Fruit fly (Drosophila melanogaster) whole organism, embryonic: ENCODE results near the gene CG7272.

Source experiments
- ATbp ChIP-seq: fragments of 200-800 bp; sonication (Bioruptor generic); optimal IDR thresholded peaks from 2 replicates; lab custom pipeline; 2017; ENCODE audit warnings: missing biosample characterization, mild to moderate bottlenecking, missing genetic modification characterization, missing genetic modification reagents
- Asciz ChIP-seq: fragments of 200-800 bp; sonication (Bioruptor generic); optimal IDR thresholded peaks from 2 replicates; lab custom pipeline; 2017; ENCODE audit warnings: missing biosample characterization, mild to moderate bottlenecking, missing genetic modification characterization, missing genetic modification reagents
- BEAF-32 ChIP-seq: fragments of 200-800 bp; sonication (Bioruptor generic); optimal IDR thresholded peaks from 3 replicates; lab custom pipeline; 2017; ENCODE audit warnings: missing biosample characterization, missing genetic modification characterization, mild to moderate bottlenecking, moderate library complexity, missing genetic modification reagents
- CG10209 ChIP-seq: fragments of 200-800 bp; sonication (Bioruptor generic); optimal IDR thresholded peaks from 3 replicates; lab custom pipeline; 2017; ENCODE audit warnings: missing biosample characterization, mild to moderate bottlenecking, missing genetic modification characterization, missing genetic modification reagents
- CG10462 ChIP-seq: fragments of 200-800 bp; sonication (Bioruptor generic); optimal IDR thresholded peaks from 2 replicates; lab custom pipeline; 2016; ENCODE audit warnings: missing biosample characterization, missing genetic modification characterization
- CG10543 ChIP-seq: fragments of 200-800 bp; sonication (Bioruptor generic); optimal IDR thresholded peaks from 3 replicates; lab custom pipeline; 2017; ENCODE audit warnings: missing biosample characterization, mild to moderate bottlenecking, missing genetic modification characterization, moderate library complexity
- CG10959 ChIP-seq: fragments of 200-800 bp; sonication (Bioruptor generic); IDR thresholded peaks from 2 replicates; pipeline ENCODE4 v1.3.6; 2022; ENCODE audit warnings: missing biosample characterization, missing genetic modification characterization
- CG11695 ChIP-seq: fragments of 200-800 bp; sonication (Bioruptor generic); IDR thresholded peaks from 3 replicates; pipeline ENCODE4 v1.3.6; 2022; ENCODE audit warnings: missing biosample characterization, missing genetic modification characterization
- CG12769 ChIP-seq: fragments of 200-800 bp; sonication (Bioruptor generic); optimal IDR thresholded peaks from 2 replicates; lab custom pipeline; 2019; ENCODE audit warnings: missing biosample characterization, mild to moderate bottlenecking, missing genetic modification characterization, moderate library complexity
- CG15011 ChIP-seq: fragments of 200-800 bp; sonication (Bioruptor generic); optimal IDR thresholded peaks from 3 replicates; lab custom pipeline; 2018; ENCODE audit warnings: missing biosample characterization, mild to moderate bottlenecking, missing genetic modification characterization
- CG15514 ChIP-seq: fragments of 200-800 bp; sonication (Bioruptor generic); optimal IDR thresholded peaks from 3 replicates; lab custom pipeline; 2017; ENCODE audit warnings: missing biosample characterization, missing genetic modification characterization, mild to moderate bottlenecking, moderate library complexity, missing genetic modification reagents
- CG17361 ChIP-seq: fragments of 200-800 bp; sonication (Bioruptor generic); IDR thresholded peaks from 3 replicates; pipeline ENCODE4 v1.3.6; 2022; ENCODE audit warnings: missing biosample characterization, missing genetic modification characterization
- CG17568 ChIP-seq: fragments of 200-800 bp; sonication (Bioruptor generic); optimal IDR thresholded peaks from 2 replicates; lab custom pipeline; 2018; ENCODE audit warnings: missing biosample characterization, mild to moderate bottlenecking, missing genetic modification characterization, moderate library complexity
- CG2678 ChIP-seq: fragments of 200-800 bp; sonication (Bioruptor generic); optimal IDR thresholded peaks from 3 replicates; lab custom pipeline; 2019; ENCODE audit warnings: missing biosample characterization, mild to moderate bottlenecking, missing genetic modification characterization, moderate library complexity
- CG30431 ChIP-seq: fragments of 200-800 bp; sonication (Bioruptor generic); optimal IDR thresholded peaks from 2 replicates; lab custom pipeline; 2017; ENCODE audit warnings: missing biosample characterization, missing genetic modification characterization
- CG32772 ChIP-seq: fragments of 200-800 bp; sonication (Bioruptor generic); IDR thresholded peaks from 2 replicates; pipeline ENCODE4 v1.3.6; 2022; ENCODE audit warnings: missing biosample characterization, missing genetic modification characterization
- CG3281 ChIP-seq: fragments of 200-800 bp; sonication (Bioruptor generic); optimal IDR thresholded peaks from 3 replicates; lab custom pipeline; 2017; ENCODE audit warnings: missing biosample characterization, mild to moderate bottlenecking, missing genetic modification characterization
- CG34376 ChIP-seq: fragments of 200-800 bp; sonication (Bioruptor generic); optimal IDR thresholded peaks from 2 replicates; lab custom pipeline; 2018; ENCODE audit warnings: missing biosample characterization, mild to moderate bottlenecking, missing genetic modification characterization
- CG4730 ChIP-seq: fragments of 200-800 bp; sonication (Bioruptor generic); IDR thresholded peaks from 2 replicates; pipeline ENCODE4 v1.3.6; 2022; ENCODE audit warnings: missing biosample characterization, missing genetic modification characterization
- CG6813 ChIP-seq: fragments of 200-800 bp; sonication (Bioruptor generic); optimal IDR thresholded peaks from 2 replicates; lab custom pipeline; 2017; ENCODE audit warnings: missing biosample characterization, missing genetic modification characterization, mild to moderate bottlenecking, moderate library complexity, missing genetic modification reagents
- CG8290 ChIP-seq, 3 experiments: fragments of 200-800 bp; sonication (Bioruptor generic); optimal IDR thresholded peaks; 2 replicates each; lab custom pipeline; 2016 to 2019; ENCODE audit warnings: missing biosample characterization in 3 of 3, missing genetic modification characterization in 3 of 3, mild to moderate bottlenecking in 2 of 3, moderate library complexity in 1 of 3
- CoRest ChIP-seq: fragments of 200-800 bp; sonication (Bioruptor generic); optimal IDR thresholded peaks from 3 replicates; lab custom pipeline; 2018; ENCODE audit warnings: missing biosample characterization, mild to moderate bottlenecking, missing genetic modification characterization, moderate library complexity
- CrebB ChIP-seq: fragments of 200-800 bp; sonication (Bioruptor generic); optimal IDR thresholded peaks from 3 replicates; lab custom pipeline; 2018; ENCODE audit warnings: missing biosample characterization, mild to moderate bottlenecking, missing genetic modification characterization
- Dip3 ChIP-seq: fragments of 200-800 bp; sonication (Bioruptor generic); optimal IDR thresholded peaks from 3 replicates; lab custom pipeline; 2016; ENCODE audit warnings: missing biosample characterization, missing genetic modification characterization
- E2f1 ChIP-seq: fragments of 200-800 bp; sonication (Bioruptor generic); IDR thresholded peaks from 2 replicates; pipeline ENCODE4 v1.3.6; 2022; ENCODE audit warnings: missing biosample characterization, missing genetic modification characterization
- Fer1 ChIP-seq: fragments of 200-800 bp; sonication (Bioruptor generic); optimal IDR thresholded peaks from 2 replicates; lab custom pipeline; 2017; ENCODE audit warnings: missing biosample characterization, mild to moderate bottlenecking, missing genetic modification characterization
- Fer3 ChIP-seq: fragments of 200-800 bp; sonication (Bioruptor generic); optimal IDR thresholded peaks from 2 replicates; lab custom pipeline; 2018; ENCODE audit warnings: missing biosample characterization, mild to moderate bottlenecking, missing genetic modification characterization, moderate library complexity
- GATAe ChIP-seq: fragments of 200-800 bp; sonication (Bioruptor generic); conservative IDR thresholded peaks from 2 replicates; pipeline ENCODE4 v1.3.6; 2022; ENCODE audit warnings: missing biosample characterization, missing genetic modification characterization
- HmgZ ChIP-seq: fragments of 200-800 bp; sonication (Bioruptor generic); optimal IDR thresholded peaks from 2 replicates; lab custom pipeline; 2018; ENCODE audit warnings: missing biosample characterization, mild to moderate bottlenecking, missing genetic modification characterization
- Max ChIP-seq: fragments of 200-800 bp; sonication (Bioruptor generic); optimal IDR thresholded peaks from 2 replicates; lab custom pipeline; 2016; ENCODE audit warnings: missing biosample characterization, mild to moderate bottlenecking, missing genetic modification characterization
- Poxn ChIP-seq: fragments of 200-800 bp; sonication (Bioruptor generic); IDR thresholded peaks from 2 replicates; pipeline ENCODE4 v1.3.6; 2022; ENCODE audit warnings: missing biosample characterization, missing genetic modification characterization
- TFAM ChIP-seq: fragments of 200-800 bp; sonication (Bioruptor generic); optimal IDR thresholded peaks from 2 replicates; lab custom pipeline; 2017; ENCODE audit warnings: missing biosample characterization, missing genetic modification characterization, inconsistent platforms
- Vsx1 ChIP-seq: fragments of 200-800 bp; sonication (Bioruptor generic); optimal IDR thresholded peaks from 2 replicates; lab custom pipeline; 2017; ENCODE audit warnings: missing biosample characterization, mild to moderate bottlenecking, missing genetic modification characterization, missing genetic modification reagents
- br ChIP-seq: fragments of >200 bp; optimal IDR thresholded peaks from 2 replicates; lab custom pipeline; 2017
- crc ChIP-seq: fragments of 200-800 bp; sonication (Bioruptor generic); optimal IDR thresholded peaks from 2 replicates; lab custom pipeline; 2016; ENCODE audit warnings: missing biosample characterization, missing genetic modification characterization
- danr ChIP-seq: fragments of 200-800 bp; sonication (Bioruptor generic); IDR thresholded peaks from 2 replicates; pipeline ENCODE4 v1.3.6; 2022; ENCODE audit warnings: missing biosample characterization, missing genetic modification characterization
- dysf ChIP-seq: fragments of 200-800 bp; sonication (Bioruptor generic); IDR thresholded peaks from 3 replicates; pipeline ENCODE4 v1.3.6; 2022; ENCODE audit warnings: missing biosample characterization, missing genetic modification characterization
- exex ChIP-seq: fragments of 200-800 bp; sonication (Bioruptor generic); optimal IDR thresholded peaks from 4 replicates; lab custom pipeline; 2018; ENCODE audit warnings: missing biosample characterization, mild to moderate bottlenecking, missing genetic modification characterization, moderate library complexity
- gem ChIP-seq: fragments of 200-800 bp; sonication (Bioruptor generic); optimal IDR thresholded peaks from 2 replicates; lab custom pipeline; 2019; ENCODE audit warnings: missing biosample characterization, mild to moderate bottlenecking, missing genetic modification characterization, moderate library complexity
- ham ChIP-seq: fragments of 200-800 bp; sonication (Bioruptor generic); IDR thresholded peaks from 2 replicates; pipeline ENCODE4 v1.3.6; 2022; ENCODE audit warnings: missing biosample characterization, missing genetic modification characterization
- hbn ChIP-seq: fragments of 200-800 bp; sonication (Bioruptor generic); IDR thresholded peaks from 2 replicates; pipeline ENCODE4 v1.3.6; 2022; ENCODE audit warnings: missing biosample characterization, missing genetic modification characterization; ENCODE audit not compliant: partially characterized antibody
- klu ChIP-seq: fragments of 200-800 bp; sonication (Bioruptor generic); IDR thresholded peaks from 2 replicates; pipeline ENCODE4 v1.3.6; 2022; ENCODE audit warnings: missing biosample characterization, missing genetic modification characterization
- nau ChIP-seq: fragments of 200-800 bp; sonication (Bioruptor generic); optimal IDR thresholded peaks from 3 replicates; lab custom pipeline; 2017; ENCODE audit warnings: missing biosample characterization, mild to moderate bottlenecking, missing genetic modification characterization, missing genetic modification reagents
- odd ChIP-seq: fragments of 200-800 bp; sonication (Bioruptor generic); optimal IDR thresholded peaks from 2 replicates; lab custom pipeline; 2017; ENCODE audit warnings: missing biosample characterization, mild to moderate bottlenecking, missing genetic modification characterization
- org-1 ChIP-seq: fragments of 200-800 bp; sonication (Bioruptor generic); optimal IDR thresholded peaks from 2 replicates; lab custom pipeline; 2017; ENCODE audit warnings: missing biosample characterization, missing genetic modification characterization
- sens ChIP-seq: fragments of 200-800 bp; sonication (Bioruptor generic); peaks from one replicate; lab custom pipeline; 2016; ENCODE audit warnings: missing biosample characterization, missing genetic modification characterization
- sob ChIP-seq: fragments of 200-800 bp; sonication (Bioruptor generic); IDR thresholded peaks from 2 replicates; pipeline ENCODE4 v1.3.6; 2022; ENCODE audit warnings: missing biosample characterization, missing genetic modification characterization
- tin ChIP-seq: fragments of 200-800 bp; sonication (Bioruptor generic); optimal IDR thresholded peaks from 3 replicates; lab custom pipeline; 2016; ENCODE audit warnings: missing biosample characterization, missing genetic modification characterization
- trem ChIP-seq: fragments of 200-800 bp; optimal IDR thresholded peaks from 3 replicates; lab custom pipeline; 2019; ENCODE audit warnings: missing biosample characterization, mild to moderate bottlenecking, missing genetic modification characterization, moderate library complexity
- unpg ChIP-seq: fragments of 200-800 bp; sonication (Bioruptor generic); optimal IDR thresholded peaks from 3 replicates; lab custom pipeline; 2018; ENCODE audit warnings: missing biosample characterization, mild to moderate bottlenecking, missing genetic modification characterization, moderate library complexity

Gene CG7272

dm6 chr3L:15548843-15549242 is 48.1 kb downstream of the CG7272 start (continued):
- no peak for TF ChIP-seq CG30431 (GFP tag; lab: Kevin White, UChicago)
- peak; percentile 54 for TF ChIP-seq CG17568 (GFP tag; lab: Kevin White, UChicago)
- peak; percentile 53 for TF ChIP-seq CrebB (tag; lab: Kevin White, UChicago)
- TF ChIP-seq unpg (GFP tag; lab: Kevin White, UChicago): peak; percentile 7
- TF ChIP-seq ATbp (GFP tag; lab: Kevin White, UChicago): peak; percentile 59
- no peak for TF ChIP-seq CG10959 (GFP tag; lab: Robert Waterston, UW)
- peak; percentile 30; the same call in 2 of the 3 replicates for TF ChIP-seq CG11695 (GFP tag; lab: Robert Waterston, UW)
- TF ChIP-seq ham: no peak
- TF ChIP-seq sob (GFP tag; lab: Robert Waterston, UW): peak; percentile 10; the same call in 1 of the 2 replicates
- TF ChIP-seq CG3281 (GFP tag; lab: Kevin White, UChicago): peak; percentile 57
- TF ChIP-seq E2f1 (GFP tag; lab: Robert Waterston, UW): no peak
- TF ChIP-seq CG10462: no peak
- no peak for TF ChIP-seq klu (GFP tag; lab: Robert Waterston, UW)
- TF ChIP-seq CG17361 (GFP tag; lab: Robert Waterston, UW): 0 out of 3 replicates have a peak, but pooled peaks have one; percentile 17
- peak; percentile 48 for TF ChIP-seq CG15514 (GFP tag; lab: Kevin White, UChicago)
- no peak for TF ChIP-seq BEAF-32 (GFP tag; lab: Kevin White, UChicago)
- TF ChIP-seq CG4730 (GFP tag; lab: Robert Waterston, UW): no peak
- TF ChIP-seq org-1 (GFP tag; lab: Kevin White, UChicago): peak; percentile 37
- TF ChIP-seq CG15011: peak; percentile 35
- peak; percentile 4 for TF ChIP-seq CoRest (tag; lab: Kevin White, UChicago)
- TF ChIP-seq dysf (GFP tag; lab: Robert Waterston, UW): no peak
- peak; percentile 28 for TF ChIP-seq Asciz (GFP tag; lab: Kevin White, UChicago)
- TF ChIP-seq gem (tag; lab: Kevin White, UChicago): peak; percentile 3
- peak; percentile 57 for TF ChIP-seq CG12769
- TF ChIP-seq hbn: no peak
- TF ChIP-seq Poxn (GFP tag; lab: Robert Waterston, UW): no peak
- TF ChIP-seq CG32772: no peak
- peak; percentile 67 for TF ChIP-seq CG6813 (GFP tag; lab: Kevin White, UChicago)
- peak; percentile 6 for TF ChIP-seq HmgZ (tag; lab: Kevin White, UChicago)
- peak; percentile 74 for TF ChIP-seq sens (GFP tag; lab: Kevin White, UChicago)
- peak; percentile 16 for TF ChIP-seq odd (GFP tag; lab: Kevin White, UChicago)
- TF ChIP-seq Fer3 (tag; lab: Kevin White, UChicago): peak; percentile 48
- TF ChIP-seq GATAe (GFP tag; lab: Robert Waterston, UW): no peak
- TF ChIP-seq CG10543 (GFP tag; lab: Kevin White, UChicago): peak; percentile 54
- peak; percentile 54 for TF ChIP-seq nau (GFP tag; lab: Kevin White, UChicago)
- TF ChIP-seq CG34376: peak; percentile 59
- TF ChIP-seq CG8290 (GFP tag; optimal IDR thresholded peaks at IDR 0.05; lab: Kevin White, UChicago): no peak
- TF ChIP-seq CG8290 (tag; optimal IDR thresholded peaks at IDR 0.05; lab: Kevin White, UChicago): peak in 1 of 2 experiments; percentile 61
- peak; percentile 45 for TF ChIP-seq CG10209 (GFP tag; lab: Kevin White, UChicago)
- no peak for TF ChIP-seq TFAM (GFP tag; lab: Kevin White, UChicago)
- peak; percentile 20; the same call in 1 of the 2 replicates for TF ChIP-seq danr
- TF ChIP-seq Dip3: no peak
- TF ChIP-seq trem (tag; lab: Kevin White, UChicago): no peak
- TF ChIP-seq crc (GFP tag; lab: Kevin White, UChicago): no peak
- TF ChIP-seq exex (tag; lab: Kevin White, UChicago): peak; percentile 7
- no peak for TF ChIP-seq tin (GFP tag; lab: Kevin White, UChicago)
- peak; percentile 56 for TF ChIP-seq Fer1 (GFP tag; lab: Kevin White, UChicago)
- TF ChIP-seq Vsx1 (GFP tag; lab: Kevin White, UChicago): peak; percentile 39
- TF ChIP-seq br (lab: Kevin White, UChicago): no peak
- no peak for TF ChIP-seq Max
- peak; percentile 47 for TF ChIP-seq CG2678 (tag; lab: Kevin White, UChicago)
